Fruit fly (Drosophila melanogaster) whole organism, embryonic: ENCODE measurements around the gene Mfe2.

Experiments
- Ada2b ChIP-seq: fragments of 200-800 bp; sonication (Bioruptor generic); IDR thresholded peaks from 2 replicates; pipeline ENCODE4 v1.3.6; 2022; ENCODE audit warnings: missing biosample characterization, missing genetic modification characterization
- Atf3 ChIP-seq: fragments of 200-800 bp; sonication (Bioruptor generic); optimal IDR thresholded peaks from 3 replicates; lab custom pipeline; 2016; ENCODE audit warnings: missing biosample characterization, missing genetic modification characterization
- Awh ChIP-seq: fragments of 200-800 bp; sonication (Bioruptor generic); IDR thresholded peaks from 2 replicates; pipeline ENCODE4, ENCODE4 v1.3.6; 2022; ENCODE audit warnings: missing biosample characterization, missing genetic modification characterization
- CG10147 ChIP-seq: fragments of 200-800 bp; sonication (Bioruptor generic); optimal IDR thresholded peaks from 2 replicates; lab custom pipeline; 2019; ENCODE audit warnings: missing biosample characterization, mild to moderate bottlenecking, missing genetic modification characterization, moderate library complexity
- CG10274 ChIP-seq: fragments of 200-800 bp; sonication (Bioruptor generic); optimal IDR thresholded peaks from 3 replicates; lab custom pipeline; 2017; ENCODE audit warnings: missing biosample characterization, mild to moderate bottlenecking, missing genetic modification characterization
- CG11695 ChIP-seq: fragments of 200-800 bp; sonication (Bioruptor generic); IDR thresholded peaks from 3 replicates; pipeline ENCODE4 v1.3.6; 2022; ENCODE audit warnings: missing biosample characterization, missing genetic modification characterization
- CG12155 ChIP-seq: fragments of 200-800 bp; sonication (Bioruptor generic); optimal IDR thresholded peaks from 3 replicates; lab custom pipeline; 2016; ENCODE audit warnings: missing biosample characterization, missing genetic modification characterization
- CG13624 ChIP-seq: fragments of 200-800 bp; sonication (Bioruptor generic); optimal IDR thresholded peaks from 2 replicates; lab custom pipeline; 2016; ENCODE audit warnings: missing biosample characterization, missing genetic modification characterization
- CG13775 ChIP-seq: fragments of 200-800 bp; sonication (Bioruptor generic); optimal IDR thresholded peaks from 3 replicates; lab custom pipeline; 2017; ENCODE audit warnings: missing biosample characterization, mild to moderate bottlenecking, missing genetic modification characterization
- CG14014 ChIP-seq: fragments of 200-800 bp; sonication (Bioruptor generic); IDR thresholded peaks from 2 replicates; pipeline ENCODE4 v1.3.6; 2022; ENCODE audit warnings: missing biosample characterization, missing genetic modification characterization
- CG15696 ChIP-seq: fragments of 200-800 bp; sonication (Bioruptor generic); optimal IDR thresholded peaks from 2 replicates; lab custom pipeline; 2019; ENCODE audit warnings: missing biosample characterization, mild to moderate bottlenecking, missing genetic modification characterization, moderate library complexity
- CG16779 ChIP-seq: fragments of 200-800 bp; sonication (Bioruptor generic); IDR thresholded peaks from 2 replicates; pipeline ENCODE4 v1.3.6; 2022; ENCODE audit warnings: missing biosample characterization, missing genetic modification characterization
- CG1832 ChIP-seq: fragments of 200-800 bp; sonication (Bioruptor generic); optimal IDR thresholded peaks from 2 replicates; lab custom pipeline; 2017; ENCODE audit warnings: missing biosample characterization, mild to moderate bottlenecking, missing genetic modification characterization, inconsistent platforms
- CG30431 ChIP-seq: fragments of 200-800 bp; sonication (Bioruptor generic); optimal IDR thresholded peaks from 2 replicates; lab custom pipeline; 2017; ENCODE audit warnings: missing biosample characterization, missing genetic modification characterization
- CG31441 ChIP-seq: fragments of 200-800 bp; sonication (Bioruptor generic); IDR thresholded peaks from 2 replicates; pipeline ENCODE4 v1.3.6; 2022; ENCODE audit warnings: missing biosample characterization, missing genetic modification characterization
- CG3726 ChIP-seq: fragments of 200-800 bp; sonication (Bioruptor generic); IDR thresholded peaks from 3 replicates; pipeline ENCODE4, ENCODE4 v1.3.6; 2022; ENCODE audit warnings: missing biosample characterization, missing genetic modification characterization
- CG42726 ChIP-seq: fragments of 200-800 bp; sonication (Bioruptor generic); IDR thresholded peaks from 2 replicates; pipeline ENCODE4 v1.3.6; 2022; ENCODE audit warnings: missing biosample characterization, missing genetic modification characterization; ENCODE audit not compliant: partially characterized antibody
- CG4820 ChIP-seq: fragments of 200-800 bp; sonication (Bioruptor generic); optimal IDR thresholded peaks from 3 replicates; lab custom pipeline; 2016; ENCODE audit warnings: missing biosample characterization, missing genetic modification characterization
- CG6175 ChIP-seq: fragments of 200-800 bp; sonication (Bioruptor generic); IDR thresholded peaks from 3 replicates; pipeline ENCODE4 v1.3.6; 2022; ENCODE audit warnings: missing biosample characterization, missing genetic modification characterization
- CG6813 ChIP-seq: fragments of 200-800 bp; sonication (Bioruptor generic); optimal IDR thresholded peaks from 2 replicates; lab custom pipeline; 2017; ENCODE audit warnings: missing biosample characterization, missing genetic modification characterization, mild to moderate bottlenecking, moderate library complexity, missing genetic modification reagents
- CG6854 ChIP-seq: fragments of 200-800 bp; sonication (Bioruptor generic); optimal IDR thresholded peaks from 3 replicates; lab custom pipeline; 2017; ENCODE audit warnings: missing biosample characterization, mild to moderate bottlenecking, missing genetic modification characterization
- CG8290 ChIP-seq, 3 experiments: fragments of 200-800 bp; sonication (Bioruptor generic); optimal IDR thresholded peaks; 2 replicates each; lab custom pipeline; 2016 to 2019; ENCODE audit warnings: missing biosample characterization in 3 of 3, missing genetic modification characterization in 3 of 3, mild to moderate bottlenecking in 2 of 3, moderate library complexity in 1 of 3
- CG9932 ChIP-seq: fragments of 200-800 bp; sonication (Bioruptor generic); IDR thresholded peaks from 2 replicates; pipeline ENCODE4 v1.3.6; 2022; ENCODE audit warnings: missing biosample characterization, missing genetic modification characterization
- CTCF ChIP-seq: fragments of 200-800 bp; sonication (Bioruptor generic); optimal IDR thresholded peaks from 2 replicates; lab custom pipeline; 2017; ENCODE audit warnings: missing biosample characterization, mild to moderate bottlenecking, missing genetic modification characterization, moderate library complexity
- Dfd ChIP-seq, 2 experiments: fragments of >200 bp; optimal IDR thresholded peaks; 2 replicates each; lab custom pipeline; 2017; ENCODE audit warnings: missing biosample characterization in 2 of 2, missing genetic modification characterization in 2 of 2
- Dll ChIP-seq: fragments of 200-800 bp; sonication (Bioruptor generic); IDR thresholded peaks from 4 replicates; pipeline ENCODE4 v1.3.6; 2022; ENCODE audit warnings: missing biosample characterization, missing genetic modification characterization; ENCODE audit not compliant: partially characterized antibody
- Dref ChIP-seq: fragments of 200-800 bp; sonication (Bioruptor generic); IDR thresholded peaks from 2 replicates; pipeline ENCODE4 v1.3.6; 2022; ENCODE audit warnings: missing biosample characterization, missing genetic modification characterization
- HLH3B ChIP-seq: fragments of 200-800 bp; sonication (Bioruptor generic); IDR thresholded peaks from 2 replicates; pipeline ENCODE4 v1.3.6; 2022; ENCODE audit warnings: missing biosample characterization, missing genetic modification characterization
- HLH54F ChIP-seq: fragments of 200-800 bp; sonication (Bioruptor generic); optimal IDR thresholded peaks from 3 replicates; lab custom pipeline; 2016; ENCODE audit warnings: missing biosample characterization, missing genetic modification characterization
- HmgD ChIP-seq: fragments of 200-800 bp; sonication (Bioruptor generic); optimal IDR thresholded peaks from 3 replicates; lab custom pipeline; 2016; ENCODE audit warnings: missing biosample characterization, missing genetic modification characterization
- Med ChIP-seq: fragments of 200-800 bp; sonication (Bioruptor generic); peaks from one replicate; lab custom pipeline; 2016; ENCODE audit warnings: missing biosample characterization, missing genetic modification characterization, mild to moderate bottlenecking, inconsistent platforms, moderate library complexity
- NK7.1 ChIP-seq: fragments of 200-800 bp; sonication (Bioruptor generic); optimal IDR thresholded peaks from 3 replicates; lab custom pipeline; 2016; ENCODE audit warnings: missing biosample characterization, missing genetic modification characterization
- Opbp ChIP-seq: fragments of 200-800 bp; sonication (Bioruptor generic); IDR thresholded peaks from 3 replicates; pipeline ENCODE4 v1.3.6; 2022; ENCODE audit warnings: missing biosample characterization, missing genetic modification characterization; ENCODE audit not compliant: partially characterized antibody
- ase ChIP-seq: fragments of 200-800 bp; sonication (Bioruptor generic); IDR thresholded peaks from 3 replicates; pipeline ENCODE4 v1.3.6; 2022; ENCODE audit warnings: missing biosample characterization, missing genetic modification characterization
- bcd ChIP-seq: fragments of 200-800 bp; sonication (Bioruptor generic); optimal IDR thresholded peaks from 2 replicates; lab custom pipeline; 2017; ENCODE audit warnings: missing biosample characterization, mild to moderate bottlenecking, missing genetic modification characterization
- btn ChIP-seq: fragments of 200-800 bp; sonication (Bioruptor generic); optimal IDR thresholded peaks from 2 replicates; lab custom pipeline; 2016; ENCODE audit warnings: missing biosample characterization, missing genetic modification characterization
- chn ChIP-seq: fragments of 200-800 bp; sonication (Bioruptor generic); optimal IDR thresholded peaks from 2 replicates; lab custom pipeline; 2016; ENCODE audit warnings: missing biosample characterization, missing genetic modification characterization
- dysf ChIP-seq: fragments of 200-800 bp; sonication (Bioruptor generic); IDR thresholded peaks from 3 replicates; pipeline ENCODE4 v1.3.6; 2022; ENCODE audit warnings: missing biosample characterization, missing genetic modification characterization
- grau ChIP-seq: fragments of 200-800 bp; optimal IDR thresholded peaks from 3 replicates; lab custom pipeline; 2019; ENCODE audit warnings: missing biosample characterization, mild to moderate bottlenecking, missing genetic modification characterization, moderate library complexity
- gro ChIP-seq: fragments of 200-800 bp; sonication (Bioruptor generic); optimal IDR thresholded peaks from 2 replicates; lab custom pipeline; 2016; ENCODE audit warnings: missing biosample characterization, missing genetic modification characterization
- her ChIP-seq: fragments of 200-800 bp; sonication (Bioruptor generic); optimal IDR thresholded peaks from 2 replicates; lab custom pipeline; 2016; ENCODE audit warnings: missing biosample characterization, missing genetic modification characterization
- jing ChIP-seq: fragments of 200-800 bp; sonication (Bioruptor generic); optimal IDR thresholded peaks from 2 replicates; lab custom pipeline; 2018; ENCODE audit warnings: missing biosample characterization, mild to moderate bottlenecking, missing genetic modification characterization
- nau ChIP-seq: fragments of 200-800 bp; sonication (Bioruptor generic); optimal IDR thresholded peaks from 3 replicates; lab custom pipeline; 2017; ENCODE audit warnings: missing biosample characterization, mild to moderate bottlenecking, missing genetic modification characterization, missing genetic modification reagents
- peb ChIP-seq: fragments of 200-800 bp; sonication (Bioruptor generic); IDR thresholded peaks from 2 replicates; pipeline ENCODE4 v1.3.6; 2022; ENCODE audit warnings: missing biosample characterization, missing genetic modification characterization
- phol ChIP-seq: fragments of 200-800 bp; sonication (Bioruptor generic); optimal IDR thresholded peaks from 3 replicates; lab custom pipeline; 2018; ENCODE audit warnings: missing biosample characterization, mild to moderate bottlenecking, missing genetic modification characterization, moderate library complexity
- pnt ChIP-seq: fragments of 200-800 bp; sonication (Bioruptor generic); optimal IDR thresholded peaks from 3 replicates; lab custom pipeline; 2016; ENCODE audit warnings: missing biosample characterization, missing genetic modification characterization
- psq ChIP-seq: fragments of 200-800 bp; sonication (Bioruptor generic); optimal IDR thresholded peaks from 2 replicates; lab custom pipeline; 2017; ENCODE audit warnings: missing biosample characterization, missing genetic modification characterization
- pzg ChIP-seq: fragments of 200-800 bp; sonication (Bioruptor generic); optimal IDR thresholded peaks from 3 replicates; lab custom pipeline; 2018; ENCODE audit warnings: missing biosample characterization, mild to moderate bottlenecking, missing genetic modification characterization, moderate library complexity
- scrt ChIP-seq: fragments of 200-800 bp; sonication (Bioruptor generic); optimal IDR thresholded peaks from 2 replicates; lab custom pipeline; 2018; ENCODE audit warnings: missing biosample characterization, mild to moderate bottlenecking, missing genetic modification characterization, moderate library complexity
- tap ChIP-seq: fragments of 200-800 bp; optimal IDR thresholded peaks from 3 replicates; lab custom pipeline; 2019; ENCODE audit warnings: missing biosample characterization, mild to moderate bottlenecking, missing genetic modification characterization, moderate library complexity
- tgo ChIP-seq: fragments of 200-800 bp; sonication (Bioruptor generic); IDR thresholded peaks from 3 replicates; pipeline ENCODE4 v1.3.6; 2022; ENCODE audit warnings: missing biosample characterization, missing genetic modification characterization
- toy ChIP-seq: fragments of 200-800 bp; sonication (Bioruptor generic); IDR thresholded peaks from 2 replicates; pipeline ENCODE4 v1.3.6; 2022; ENCODE audit warnings: missing biosample characterization, missing genetic modification characterization

Mfe2 gene

dm6 chrX:16318858-16319557 is 48.3 kb downstream of the Mfe2 start (continued):
- TF ChIP-seq Awh (GFP tag; lab: Robert Waterston, UW): no peak
- TF ChIP-seq ase: no peak
- no peak for TF ChIP-seq CTCF (GFP tag; lab: Kevin White, UChicago)
- no peak for TF ChIP-seq Dll (GFP tag; lab: Robert Waterston, UW)
- peak; percentile 51 for TF ChIP-seq Med
- TF ChIP-seq scrt (GFP tag; lab: Kevin White, UChicago): no peak
- TF ChIP-seq CG6175 (GFP tag; lab: Robert Waterston, UW): no peak
- TF ChIP-seq psq (GFP tag; lab: Kevin White, UChicago): no peak
- no peak for TF ChIP-seq CG42726 (GFP tag; lab: Robert Waterston, UW)
- TF ChIP-seq tap: no peak
- TF ChIP-seq Dref (GFP tag; lab: Robert Waterston, UW): no peak
- TF ChIP-seq CG6813 (GFP tag; lab: Kevin White, UChicago): peak; percentile 5
- TF ChIP-seq her (GFP tag; lab: Kevin White, UChicago): no peak
- TF ChIP-seq CG8290 (GFP tag; optimal IDR thresholded peaks at IDR 0.05; lab: Kevin White, UChicago): no peak
- TF ChIP-seq CG8290 (tag; optimal IDR thresholded peaks at IDR 0.05; lab: Kevin White, UChicago): peak in 1 of 2 experiments; percentile 54
- no peak for TF ChIP-seq chn (GFP tag; lab: Kevin White, UChicago)
- TF ChIP-seq CG10147: no peak
- TF ChIP-seq CG13775 (GFP tag; lab: Kevin White, UChicago): no peak
- no peak for TF ChIP-seq HLH54F (GFP tag; lab: Kevin White, UChicago)
- TF ChIP-seq CG13624: no peak
- TF ChIP-seq CG4820 (GFP tag; lab: Kevin White, UChicago): no peak
- TF ChIP-seq dysf (GFP tag; lab: Robert Waterston, UW): no peak
- TF ChIP-seq HLH3B (GFP tag; lab: Robert Waterston, UW): no peak
- peak; percentile 49; the same call in 2 of the 3 replicates for TF ChIP-seq Opbp
- no peak for TF ChIP-seq CG6854 (GFP tag; lab: Kevin White, UChicago)
- no peak for TF ChIP-seq pnt
- no peak for TF ChIP-seq phol (tag; lab: Kevin White, UChicago)
- TF ChIP-seq NK7.1: no peak
- no peak for TF ChIP-seq CG10274
- TF ChIP-seq CG1832 (GFP tag; lab: Kevin White, UChicago): no peak
- TF ChIP-seq peb: no peak
- TF ChIP-seq CG31441 (GFP tag; lab: Robert Waterston, UW): no peak
- no peak for TF ChIP-seq tgo (GFP tag; lab: Robert Waterston, UW)
- TF ChIP-seq grau (tag; lab: Kevin White, UChicago): no peak
- no peak for TF ChIP-seq gro (GFP tag; lab: Kevin White, UChicago)
- no peak for TF ChIP-seq CG14014 (GFP tag; lab: Robert Waterston, UW)
- no peak for TF ChIP-seq nau (GFP tag; lab: Kevin White, UChicago)
- TF ChIP-seq Dfd (GFP tag; optimal IDR thresholded peaks at IDR 0.05; lab: Kevin White, UChicago): no peak
- no peak for TF ChIP-seq btn (GFP tag; lab: Kevin White, UChicago)
- TF ChIP-seq CG16779: no peak
- peak; percentile 28 for TF ChIP-seq CG15696 (tag; lab: Kevin White, UChicago)
- no peak for TF ChIP-seq CG11695 (GFP tag; lab: Robert Waterston, UW)
- no peak for TF ChIP-seq Atf3 (GFP tag; lab: Kevin White, UChicago)
- no peak for TF ChIP-seq Ada2b
- TF ChIP-seq HmgD: no peak
- peak; percentile 28 for TF ChIP-seq pzg
- no peak for TF ChIP-seq jing
- no peak for TF ChIP-seq CG12155 (GFP tag; lab: Kevin White, UChicago)
- no peak for TF ChIP-seq CG9932 (GFP tag; lab: Robert Waterston, UW)
- TF ChIP-seq bcd (GFP tag; lab: Kevin White, UChicago): no peak
- no peak for TF ChIP-seq CG3726
- TF ChIP-seq toy (GFP tag; lab: Robert Waterston, UW): no peak
- no peak for TF ChIP-seq CG30431 (GFP tag; lab: Kevin White, UChicago)
